Worm (Caenorhabditis elegans) whole organism, late embryonic: ENCODE measurements around the gene srg-53.

ENCODE experiments used
- C08G9.2 ChIP-seq: sonication (generic microtip); optimal IDR thresholded peaks from 2 replicates; lab custom pipeline; 2016; ENCODE audit warnings: mild to moderate bottlenecking, missing genetic modification characterization, moderate library complexity, missing compliant biosample characterization
- K02D7.2 ChIP-seq: sonication (generic microtip); optimal IDR thresholded peaks from 2 replicates; lab custom pipeline; 2017; ENCODE audit warnings: mild to moderate bottlenecking, missing genetic modification characterization, missing compliant biosample characterization
- Y22D7AL.16 ChIP-seq: sonication (generic microtip); optimal IDR thresholded peaks from 2 replicates; lab custom pipeline; 2016; ENCODE audit warnings: missing genetic modification characterization, missing compliant biosample characterization
- ceh-14 ChIP-seq: sonication (generic microtip); optimal IDR thresholded peaks from 2 replicates; lab custom pipeline; 2016; ENCODE audit warnings: missing genotype, missing genetic modification characterization, missing compliant biosample characterization
- ceh-18 ChIP-seq: sonication (generic microtip); optimal IDR thresholded peaks from 2 replicates; lab custom pipeline; 2016; ENCODE audit warnings: missing genetic modification characterization, missing compliant biosample characterization
- ceh-19 ChIP-seq: fragments of 200-800 bp; sonication (Bioruptor generic); optimal IDR thresholded peaks from 2 replicates; lab custom pipeline; 2018; ENCODE audit warnings: mild to moderate bottlenecking, missing genetic modification characterization, missing compliant biosample characterization
- ceh-22 ChIP-seq: sonication (generic microtip); optimal IDR thresholded peaks from 2 replicates; lab custom pipeline; 2017; ENCODE audit warnings: missing biosample characterization, missing genetic modification characterization
- ceh-30 ChIP-seq: fragments of 150-350 bp; optimal IDR thresholded peaks from 2 replicates; lab custom pipeline; 2014; ENCODE audit warnings: missing biosample characterization, missing genetic modification characterization
- ceh-31 ChIP-seq: sonication (generic microtip); optimal IDR thresholded peaks from 2 replicates; lab custom pipeline; 2016; ENCODE audit warnings: missing genetic modification characterization, missing compliant biosample characterization
- ceh-34 ChIP-seq: sonication (generic microtip); optimal IDR thresholded peaks from 2 replicates; lab custom pipeline; 2016; ENCODE audit warnings: mild to moderate bottlenecking, missing genetic modification characterization, missing compliant biosample characterization
- ceh-45 ChIP-seq: fragments of 200-800 bp; sonication (Bioruptor generic); IDR thresholded peaks from 2 replicates; pipeline ENCODE4 v1.3.6; 2022; ENCODE audit warnings: missing genetic modification reagents, missing genetic modification characterization, missing compliant biosample characterization
- ceh-48 ChIP-seq: sonication (generic microtip); optimal IDR thresholded peaks from 2 replicates; lab custom pipeline; 2016; ENCODE audit warnings: missing genetic modification characterization, inconsistent platforms, missing compliant biosample characterization
- ceh-6 ChIP-seq: fragments of 200-800 bp; sonication (Bioruptor generic); optimal IDR thresholded peaks from 2 replicates; lab custom pipeline; 2018; ENCODE audit warnings: mild to moderate bottlenecking, missing genetic modification characterization, missing compliant biosample characterization
- ceh-9 ChIP-seq: sonication (generic microtip); optimal IDR thresholded peaks from 2 replicates; lab custom pipeline; 2016; ENCODE audit warnings: mild to moderate bottlenecking, missing genetic modification characterization, inconsistent platforms, missing compliant biosample characterization
- dmd-4 ChIP-seq: sonication (generic microtip); optimal IDR thresholded peaks from 2 replicates; lab custom pipeline; 2016; ENCODE audit warnings: borderline replicate concordance, missing genetic modification characterization, missing compliant biosample characterization
- elt-2 ChIP-seq: sonication (generic microtip); optimal IDR thresholded peaks from 2 replicates; lab custom pipeline; 2016; ENCODE audit warnings: missing genetic modification reagents, missing genetic modification characterization, missing compliant biosample characterization
- ets-4 ChIP-seq: sonication (generic microtip); optimal IDR thresholded peaks from 2 replicates; lab custom pipeline; 2016; ENCODE audit warnings: missing genetic modification characterization, missing compliant biosample characterization
- fkh-10 ChIP-seq: fragments of 150-350 bp; optimal IDR thresholded peaks from 2 replicates; lab custom pipeline; 2014; ENCODE audit warnings: missing biosample characterization, missing genetic modification reagents, missing genetic modification characterization
- fkh-6 ChIP-seq: sonication (generic microtip); optimal IDR thresholded peaks from 2 replicates; lab custom pipeline; 2016; ENCODE audit warnings: missing genetic modification characterization, missing compliant biosample characterization
- hlh-15 ChIP-seq: sonication (generic microtip); optimal IDR thresholded peaks from 2 replicates; lab custom pipeline; 2016; ENCODE audit warnings: missing genetic modification characterization, missing compliant biosample characterization
- hlh-6 ChIP-seq: sonication (generic microtip); optimal IDR thresholded peaks from 2 replicates; lab custom pipeline; 2016; ENCODE audit warnings: missing genotype, missing genetic modification characterization, missing compliant biosample characterization
- hlh-8 ChIP-seq: sonication (generic microtip); optimal IDR thresholded peaks from 2 replicates; lab custom pipeline; 2016; ENCODE audit warnings: missing genotype, missing genetic modification characterization, missing compliant biosample characterization
- lin-11 ChIP-seq: fragments of 200-800 bp; sonication (Bioruptor generic); optimal IDR thresholded peaks from 2 replicates; lab custom pipeline; 2018; ENCODE audit warnings: mild to moderate bottlenecking, missing genetic modification characterization, missing compliant biosample characterization
- madf-2 ChIP-seq: sonication (generic microtip); optimal IDR thresholded peaks from 2 replicates; lab custom pipeline; 2017; ENCODE audit warnings: missing genetic modification characterization, missing compliant biosample characterization
- mec-3 ChIP-seq: sonication (generic microtip); optimal IDR thresholded peaks from 2 replicates; lab custom pipeline; 2016; ENCODE audit warnings: borderline replicate concordance, missing genetic modification characterization, missing compliant biosample characterization
- nfya-1 ChIP-seq: sonication (generic microtip); optimal IDR thresholded peaks from 2 replicates; lab custom pipeline; 2017; ENCODE audit warnings: missing genetic modification characterization, mild to moderate bottlenecking, missing compliant biosample characterization, antibody characterized with exemption, moderate library complexity
- pag-3 ChIP-seq: sonication (generic microtip); optimal IDR thresholded peaks from 2 replicates; lab custom pipeline; 2016; ENCODE audit warnings: missing compliant biosample characterization, missing genetic modification characterization, borderline replicate concordance
- pat-9 ChIP-seq: fragments of 200-800 bp; sonication (Bioruptor generic); optimal IDR thresholded peaks from 2 replicates; lab custom pipeline; 2018; ENCODE audit warnings: mild to moderate bottlenecking, missing genetic modification characterization, moderate library complexity, missing compliant biosample characterization
- pqm-1 ChIP-seq: sonication (generic microtip); optimal IDR thresholded peaks from 2 replicates; lab custom pipeline; 2016; ENCODE audit warnings: missing genetic modification characterization, missing compliant biosample characterization
- sox-4 ChIP-seq: sonication (generic microtip); optimal IDR thresholded peaks from 2 replicates; lab custom pipeline; 2017; ENCODE audit warnings: mild to moderate bottlenecking, missing genetic modification characterization, inconsistent platforms, missing compliant biosample characterization
- syd-9 ChIP-seq: sonication (generic microtip); optimal IDR thresholded peaks from 2 replicates; lab custom pipeline; 2016; ENCODE audit warnings: mild to moderate bottlenecking, missing genetic modification characterization, moderate library complexity, missing compliant biosample characterization
- tbx-7 ChIP-seq: sonication (generic microtip); optimal IDR thresholded peaks from 2 replicates; lab custom pipeline; 2016; ENCODE audit warnings: missing genotype, missing genetic modification characterization, missing compliant biosample characterization
- unc-55 ChIP-seq: sonication (generic microtip); optimal IDR thresholded peaks from 2 replicates; lab custom pipeline; 2017; ENCODE audit warnings: missing biosample characterization, missing genetic modification reagents, missing genetic modification characterization
- unc-86 ChIP-seq: sonication (generic microtip); optimal IDR thresholded peaks from 2 replicates; lab custom pipeline; 2016; ENCODE audit warnings: missing genetic modification characterization, missing compliant biosample characterization
- zip-5 ChIP-seq: sonication (generic microtip); optimal IDR thresholded peaks from 2 replicates; lab custom pipeline; 2016; ENCODE audit warnings: missing genetic modification characterization, missing compliant biosample characterization
- ztf-16 ChIP-seq: sonication (generic microtip); optimal IDR thresholded peaks from 2 replicates; lab custom pipeline; 2017; ENCODE audit warnings: missing genetic modification characterization, missing compliant biosample characterization

srg-53 gene

ce11 chrV:849042-849441 is 30.2 kb upstream of the srg-53 start:
- TF ChIP-seq ceh-9 (tag; lab: Kevin White, UChicago) (no peak), pag-3 (tag; lab: Kevin White, UChicago) (no peak), ceh-19 (GFP tag; lab: Kevin White, UChicago) (no peak), ceh-45 (GFP tag; lab: Robert Waterston, UW) (no peak), pqm-1 (tag; lab: Kevin White, UChicago) (no peak), syd-9 (tag; lab: Kevin White, UChicago) (no peak), mec-3 (tag; lab: Kevin White, UChicago) (no peak), ceh-31 (tag; lab: Kevin White, UChicago) (no peak), ceh-6 (GFP tag; lab: Kevin White, UChicago) (no peak), hlh-8 (tag; lab: Kevin White, UChicago) (no peak), elt-2 (tag; lab: Kevin White, UChicago) (no peak)

ce11 chrV:849512-849911 is 29.8 kb upstream of the srg-53 start, which contains the start of gene srbc-12:
Gene srbc-12, plus strand, starts transcription at chrV:849812.
- TF ChIP-seq ceh-14 (tag; lab: Kevin White, UChicago) (no peak), nfya-1 (tag; lab: Kevin White, UChicago) (no peak), ztf-16 (tag; lab: Kevin White, UChicago) (no peak), hlh-6 (tag; lab: Kevin White, UChicago) (no peak), unc-55 (GFP tag; lab: Kevin White, UChicago) (no peak), C08G9.2 (tag; lab: Kevin White, UChicago) (no peak), ceh-30 (no peak), pat-9 (no peak), unc-86 (tag; lab: Kevin White, UChicago) (no peak), ets-4 (tag; lab: Kevin White, UChicago) (no peak), ceh-34 (no peak), ceh-48 (tag; lab: Kevin White, UChicago) (no peak), lin-11 (tag; lab: Kevin White, UChicago) (no peak), ceh-9 (tag; lab: Kevin White, UChicago) (no peak), pag-3 (tag; lab: Kevin White, UChicago) (no peak)

- no peak for TF ChIP-seq madf-2 (tag; lab: Kevin White, UChicago)
- TF ChIP-seq lin-11 (tag; lab: Kevin White, UChicago) = no peak
- no peak for TF ChIP-seq hlh-6 (tag; lab: Kevin White, UChicago)
- no peak for TF ChIP-seq tbx-7
- no peak for TF ChIP-seq unc-86 (tag; lab: Kevin White, UChicago)
- no peak for TF ChIP-seq elt-2 (tag; lab: Kevin White, UChicago)
- no peak for TF ChIP-seq fkh-10
- no peak for TF ChIP-seq hlh-15 (tag; lab: Kevin White, UChicago)
- TF ChIP-seq ets-4 (tag; lab: Kevin White, UChicago) = no peak
- no peak for TF ChIP-seq pag-3 (tag; lab: Kevin White, UChicago)
- no peak for TF ChIP-seq ceh-14 (tag; lab: Kevin White, UChicago)
- TF ChIP-seq ceh-19 (GFP tag; lab: Kevin White, UChicago) = no peak
- no peak for TF ChIP-seq dmd-4 (tag; lab: Kevin White, UChicago)
Observed at ce11 chrV:852184-852583, 27.1 kb upstream of the srg-53 start, which contains the start of gene K09C6.3. Gene K09C6.3, plus strand, starts transcription at chrV:852484.

ce11 chrV:854966-855365 is 24.3 kb upstream of the srg-53 start, which contains the start of gene K09C6.9:
Gene K09C6.9, minus strand, starts transcription at chrV:855066.
- no peak for TF ChIP-seq Y22D7AL.16 (tag; lab: Kevin White, UChicago)
- TF ChIP-seq ceh-18 (tag; lab: Kevin White, UChicago) = no peak
- TF ChIP-seq ceh-22 = no peak
- TF ChIP-seq ceh-19 (GFP tag; lab: Kevin White, UChicago) = no peak
- TF ChIP-seq ceh-9 (tag; lab: Kevin White, UChicago) = no peak
- no peak for TF ChIP-seq madf-2 (tag; lab: Kevin White, UChicago)
- TF ChIP-seq fkh-6 = no peak
- TF ChIP-seq mec-3 (tag; lab: Kevin White, UChicago) = no peak
- TF ChIP-seq sox-4 = no peak
- TF ChIP-seq zip-5 (tag; lab: Kevin White, UChicago) = no peak
- no peak for TF ChIP-seq K02D7.2 (tag; lab: Kevin White, UChicago)
- TF ChIP-seq, all 69 proteins: peak for 0
